Fruit fly (Drosophila melanogaster) whole organism, adult: Measurements from ENCODE around the gene LanB2.

ENCODE experiments used
- CG11617 ChIP-seq: fragments of 200-800 bp; sonication (Bioruptor generic); optimal IDR thresholded peaks from 2 replicates; lab custom pipeline; 2017; ENCODE audit warnings: mild to moderate bottlenecking, missing biosample characterization, missing genetic modification reagents, missing genetic modification characterization
- CG12768 ChIP-seq: fragments of 200-800 bp; sonication (Bioruptor generic); optimal IDR thresholded peaks from 2 replicates; lab custom pipeline; 2017; ENCODE audit warnings: missing biosample characterization, missing genetic modification characterization, mild to moderate bottlenecking, moderate library complexity, missing genetic modification reagents
- CG14711 ChIP-seq: fragments of 200-800 bp; sonication (Bioruptor generic); optimal IDR thresholded peaks from 2 replicates; lab custom pipeline; 2018; ENCODE audit warnings: missing biosample characterization, mild to moderate bottlenecking, missing genetic modification characterization, moderate library complexity
- CG1620 ChIP-seq: fragments of 200-800 bp; sonication (Bioruptor generic); optimal IDR thresholded peaks from 2 replicates; lab custom pipeline; 2016; ENCODE audit warnings: missing biosample characterization, missing genetic modification characterization
- CG33017 ChIP-seq: fragments of 200-800 bp; sonication (Bioruptor generic); optimal IDR thresholded peaks from 2 replicates; lab custom pipeline; 2018; ENCODE audit warnings: missing biosample characterization, mild to moderate bottlenecking, missing genetic modification characterization, moderate library complexity
- CG5204 ChIP-seq: fragments of 200-800 bp; sonication (Bioruptor generic); optimal IDR thresholded peaks from 2 replicates; lab custom pipeline; 2016; ENCODE audit warnings: missing biosample characterization, missing genetic modification characterization
- CG7045 ChIP-seq: fragments of 200-800 bp; sonication (Bioruptor generic); optimal IDR thresholded peaks from 2 replicates; lab custom pipeline; 2017; ENCODE audit warnings: missing biosample characterization, mild to moderate bottlenecking, missing genetic modification characterization
- CG7101 ChIP-seq: fragments of 200-800 bp; sonication (Bioruptor generic); optimal IDR thresholded peaks from 2 replicates; lab custom pipeline; 2018; ENCODE audit warnings: missing biosample characterization, mild to moderate bottlenecking, missing genetic modification characterization, moderate library complexity
- Clk ChIP-seq: fragments of 200-800 bp; sonication (Bioruptor generic); optimal IDR thresholded peaks from 2 replicates; lab custom pipeline; 2017; ENCODE audit warnings: missing biosample characterization, missing genetic modification characterization
- Crg-1 ChIP-seq: fragments of 200-800 bp; sonication (Bioruptor generic); optimal IDR thresholded peaks from 2 replicates; lab custom pipeline; 2016; ENCODE audit warnings: missing biosample characterization, missing genetic modification characterization
- Hr96 ChIP-seq: fragments of 200-800 bp; sonication (Bioruptor generic); optimal IDR thresholded peaks from 2 replicates; lab custom pipeline; 2016; ENCODE audit warnings: missing biosample characterization, missing genetic modification characterization
- Mnt ChIP-seq: fragments of 200-800 bp; sonication (Bioruptor generic); optimal IDR thresholded peaks from 2 replicates; lab custom pipeline; 2016; ENCODE audit warnings: missing biosample characterization, mild to moderate bottlenecking, missing genetic modification characterization
- bab1 ChIP-seq: fragments of 200-800 bp; sonication (Bioruptor generic); optimal IDR thresholded peaks from 3 replicates; lab custom pipeline; 2019; ENCODE audit warnings: missing biosample characterization, mild to moderate bottlenecking, missing genetic modification characterization, moderate library complexity
- cic ChIP-seq: fragments of 200-800 bp; sonication (Bioruptor generic); optimal IDR thresholded peaks from 2 replicates; lab custom pipeline; 2017; ENCODE audit warnings: missing biosample characterization, mild to moderate bottlenecking, missing genetic modification characterization, moderate library complexity
- cnc ChIP-seq, 2 experiments: fragments of >200 bp; optimal IDR thresholded peaks; 2 replicates each; lab custom pipeline; 2017
- ovo ChIP-seq: fragments of 200-800 bp; sonication (Bioruptor generic); optimal IDR thresholded peaks from 2 replicates; lab custom pipeline; 2016; ENCODE audit warnings: missing biosample characterization, missing genetic modification characterization
- pad ChIP-seq: fragments of 200-800 bp; sonication (Bioruptor generic); optimal IDR thresholded peaks from 3 replicates; lab custom pipeline; 2017; ENCODE audit warnings: missing biosample characterization, missing genetic modification characterization, mild to moderate bottlenecking, moderate library complexity, missing genetic modification reagents
- tj ChIP-seq: fragments of 200-800 bp; sonication (Bioruptor generic); optimal IDR thresholded peaks from 3 replicates; lab custom pipeline; 2017; ENCODE audit warnings: missing biosample characterization, mild to moderate bottlenecking, missing genetic modification characterization, moderate library complexity
- toe ChIP-seq: fragments of 200-800 bp; sonication (Bioruptor generic); optimal IDR thresholded peaks from 2 replicates; lab custom pipeline; 2016; ENCODE audit warnings: missing biosample characterization, missing genetic modification characterization

The LanB2 gene

dm6 chr3L:9629910-9630309 lies 15.2 kb downstream of the LanB2 start:
- TF ChIP-seq bab1 (GFP tag; lab: Kevin White, UChicago) (peak; percentile 42), Crg-1 (GFP tag; lab: Kevin White, UChicago) (no peak)

dm6 chr3L:9637812-9638211 lies 23.1 kb downstream of the LanB2 start, which contains the start of gene CG8329:
Gene CG8329 (plus strand): TSS chr3L:9638112.
- TF ChIP-seq pad (GFP tag; lab: Kevin White, UChicago) (no peak), Mnt (GFP tag; lab: Kevin White, UChicago) (no peak), cnc (optimal IDR thresholded peaks at IDR 0.05; lab: Kevin White, UChicago) (no peak), CG14711 (tag; lab: Kevin White, UChicago) (no peak), Crg-1 (GFP tag; lab: Kevin White, UChicago) (no peak), CG5204 (GFP tag; lab: Kevin White, UChicago) (no peak), CG7045 (GFP tag; lab: Kevin White, UChicago) (no peak), CG7101 (no peak), tj (GFP tag; lab: Kevin White, UChicago) (no peak), CG33017 (tag; lab: Kevin White, UChicago) (no peak), Clk (no peak), CG11617 (GFP tag; lab: Kevin White, UChicago) (no peak), bab1 (GFP tag; lab: Kevin White, UChicago) (no peak), CG1620 (GFP tag; lab: Kevin White, UChicago) (no peak)

dm6 chr3L:9638971-9639370 lies 24.3 kb downstream of the LanB2 start, which contains the start of gene CG18179:
Gene CG18179 (plus strand): TSS chr3L:9639271.
- no peak for TF ChIP-seq Mnt (GFP tag; lab: Kevin White, UChicago)
- no peak for TF ChIP-seq CG11617 (GFP tag; lab: Kevin White, UChicago)
- TF ChIP-seq bab1 (GFP tag; lab: Kevin White, UChicago) = no peak
- no peak for TF ChIP-seq tj (GFP tag; lab: Kevin White, UChicago)
- TF ChIP-seq CG14711 (tag; lab: Kevin White, UChicago) = no peak
- TF ChIP-seq CG7045 (GFP tag; lab: Kevin White, UChicago) = no peak
- no peak for TF ChIP-seq Clk
- TF ChIP-seq cnc (optimal IDR thresholded peaks at IDR 0.05; lab: Kevin White, UChicago) = no peak
- TF ChIP-seq CG12768 (GFP tag; lab: Kevin White, UChicago) = no peak

- TF ChIP-seq cic = peak; percentile 87
- no peak for TF ChIP-seq ovo (GFP tag; lab: Kevin White, UChicago)
- TF ChIP-seq Hr96 (GFP tag; lab: Kevin White, UChicago) = no peak
- TF ChIP-seq toe (GFP tag; lab: Kevin White, UChicago) = no peak
Observed at dm6 chr3L:9640713-9641112, 26.0 kb downstream of the LanB2 start, which contains the start of gene CG18180. Gene CG18180 (plus strand): TSS chr3L:9641013.

DNA sequence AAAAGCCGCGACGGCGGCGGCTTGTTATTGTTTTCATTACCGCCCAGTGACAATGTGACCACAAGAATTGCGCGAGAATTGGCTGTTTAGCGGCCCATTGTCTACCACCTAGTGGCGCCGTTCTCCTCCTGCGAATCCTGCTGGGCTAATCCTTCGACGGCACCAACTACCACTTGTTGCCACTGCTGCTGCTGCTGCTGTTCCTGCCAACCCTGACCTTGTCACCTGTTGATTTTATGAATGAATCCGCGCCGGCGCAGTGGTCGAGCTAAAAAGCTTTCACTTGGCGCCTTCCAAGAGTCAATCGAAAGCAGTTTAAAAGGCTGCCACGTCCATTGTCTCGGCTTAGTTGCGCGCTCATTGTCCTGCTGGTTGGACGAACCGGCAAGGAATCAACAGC lies 29.0 kb downstream of the LanB2 start, which contains the start of gene CNMaR:
CNMaR (plus strand) TSS at position 348 of the 400 bp plus-strand sequence.
- no peak for TF ChIP-seq CG33017 (tag; lab: Kevin White, UChicago)
- TF ChIP-seq CG11617 (GFP tag; lab: Kevin White, UChicago) = no peak

DNA sequence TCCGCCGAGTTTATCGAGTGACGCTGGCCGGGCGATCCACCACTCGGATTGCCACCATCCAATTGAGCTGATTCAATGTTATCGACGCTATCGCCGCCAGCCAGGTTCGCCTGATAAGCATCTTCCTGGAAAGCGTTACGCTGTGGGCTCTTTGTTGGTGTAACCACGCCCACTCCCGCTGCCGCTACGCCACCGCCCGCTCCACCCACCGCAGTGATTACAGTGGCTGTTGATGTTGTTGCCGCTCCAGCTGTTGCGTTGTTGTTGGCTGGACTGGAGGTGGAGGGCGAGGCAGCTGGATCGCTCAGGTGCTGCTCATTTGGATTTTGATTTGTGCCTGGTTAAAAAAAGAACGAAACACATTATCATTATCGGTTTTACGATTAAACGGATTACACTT lies 56.7 kb downstream of the LanB2 start:
- TF ChIP-seq cnc (optimal IDR thresholded peaks at IDR 0.05; lab: Kevin White, UChicago) (no peak), cic (peak; percentile 60)
